Worm (Caenorhabditis elegans): Measurements from ENCODE around the gene sre-27.

DNA sequence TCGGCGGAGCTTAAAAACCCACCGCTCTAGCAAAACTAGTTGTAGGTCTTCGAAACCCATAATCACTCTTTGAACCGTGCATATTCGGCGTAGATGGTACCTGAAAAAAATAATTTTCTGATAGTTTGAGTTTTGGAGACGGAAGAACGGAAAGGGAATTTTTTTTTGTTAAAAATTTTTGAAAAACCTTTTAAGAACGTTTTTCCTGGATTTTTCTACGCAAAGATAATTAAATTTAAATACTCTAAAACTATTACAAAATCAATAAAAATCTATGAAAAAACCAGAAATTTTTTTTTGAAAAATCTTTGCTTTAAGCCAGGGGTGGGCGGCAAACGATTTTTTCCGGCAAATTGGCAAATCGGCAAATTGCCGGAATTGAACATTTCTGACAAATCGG, 38.0 kb downstream of the sre-27 start, which contains the start of gene marc-5:
- TF ChIP-seq ztf-29 (GFP tag; IDR thresholded peaks at IDR 0.05): no peak
- TF ChIP-seq ztf-23 (GFP tag; IDR thresholded peaks at IDR 0.05): no peak
- no peak for TF ChIP-seq med-1 (GFP tag; optimal IDR thresholded peaks at IDR 0.05; ENCODE audit: insufficient read depth)
- TF ChIP-seq flt-1 (GFP tag; IDR thresholded peaks at IDR 0.05): no peak
- TF ChIP-seq T22C8.4 (GFP tag; IDR thresholded peaks at IDR 0.05): no peak
